Worm (Caenorhabditis elegans): ENCODE data around the gene nhr-105.

The nhr-105 gene

DNA sequence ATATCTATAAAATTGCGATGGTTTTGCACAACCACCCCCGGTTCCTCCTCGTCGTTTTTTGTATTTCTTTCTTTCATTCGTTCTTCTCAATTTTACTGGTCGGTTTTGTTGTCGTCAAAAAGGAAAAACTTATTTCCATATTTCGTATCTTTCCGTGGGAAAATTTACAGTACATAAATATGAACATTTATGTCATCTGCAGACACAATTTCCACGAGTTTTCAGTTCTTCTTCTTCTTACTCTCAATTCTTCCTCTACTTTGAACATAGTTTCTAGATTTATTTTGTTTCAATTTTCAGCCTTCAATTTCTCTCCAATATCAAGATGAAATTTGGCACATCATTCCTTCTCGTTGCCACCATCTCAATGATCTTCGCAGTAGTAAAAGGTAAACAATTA is 31.3 kb downstream of the nhr-105 start, which contains the start of gene Y43B11AR.1:
Gene Y43B11AR.1 (plus strand): TSS at position 301 of the 400 bp plus-strand sequence.
- TF ChIP-seq ama-1 (optimal IDR thresholded peaks at IDR 0.05), result no peak
- no peak for TF ChIP-seq B0310.2 (tag; optimal IDR thresholded peaks at IDR 0.05)
- no peak for TF ChIP-seq ets-7 (tag; optimal IDR thresholded peaks at IDR 0.05)
- no peak for TF ChIP-seq F13C5.2 (tag; optimal IDR thresholded peaks at IDR 0.05)
- no peak for TF ChIP-seq aly-1 (tag; optimal IDR thresholded peaks at IDR 0.05)
- TF ChIP-seq ceh-36 (tag; optimal IDR thresholded peaks at IDR 0.05), result no peak
- no peak for TF ChIP-seq tbx-37 (GFP tag; conservative IDR thresholded peaks at IDR 0.05)
- no peak for TF ChIP-seq hmbx-1 (tag; optimal IDR thresholded peaks at IDR 0.05)
- TF ChIP-seq tra-4 (tag; optimal IDR thresholded peaks at IDR 0.05), result no peak
- TF ChIP-seq tbx-11 (GFP tag; IDR thresholded peaks at IDR 0.05), result no peak
- TF ChIP-seq ceh-13 (GFP tag; optimal IDR thresholded peaks at IDR 0.05), result no peak
- no peak for TF ChIP-seq flt-1 (GFP tag; IDR thresholded peaks at IDR 0.05)
- TF ChIP-seq sea-1 (GFP tag; conservative IDR thresholded peaks at IDR 0.05), result no peak
- TF ChIP-seq pes-1 (GFP tag; IDR thresholded peaks at IDR 0.05), result no peak
- no peak for TF ChIP-seq scrt-1 (GFP tag; IDR thresholded peaks at IDR 0.05)

DNA sequence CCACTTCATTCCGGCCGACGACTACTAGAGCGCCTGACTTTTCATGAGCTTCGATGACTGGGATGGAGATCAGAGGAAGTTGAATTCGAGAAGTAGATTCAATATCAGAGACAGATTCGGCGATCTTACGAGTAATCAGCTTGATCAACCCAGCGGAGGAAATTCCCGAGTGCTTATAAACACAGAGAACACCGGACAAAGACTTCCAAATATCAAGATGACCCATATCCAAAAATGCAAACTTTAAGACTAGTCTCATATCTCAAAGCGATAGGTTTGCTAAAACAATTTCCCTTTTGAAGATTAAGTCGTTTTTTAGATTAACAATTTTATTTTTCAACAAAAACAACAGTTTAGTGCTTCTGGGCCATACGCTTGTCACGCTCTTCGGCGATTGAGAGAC is 33.4 kb downstream of the nhr-105 start, which contains the start of gene Y43B11AR.3:
Gene Y43B11AR.3 (minus strand): TSS at position 335 of the 403 bp plus-strand sequence.
- TF ChIP-seq ceh-13 (GFP tag; optimal IDR thresholded peaks at IDR 0.05), result no peak
- no peak for TF ChIP-seq tbx-11 (GFP tag; IDR thresholded peaks at IDR 0.05)
- TF ChIP-seq pes-1 (GFP tag; IDR thresholded peaks at IDR 0.05), result no peak
- TF ChIP-seq aly-1 (tag; optimal IDR thresholded peaks at IDR 0.05), result no peak
- TF ChIP-seq tbx-37 (GFP tag; conservative IDR thresholded peaks at IDR 0.05), result no peak
- no peak for TF ChIP-seq hmg-4 (GFP tag; optimal IDR thresholded peaks at IDR 0.05)
- TF ChIP-seq F13C5.2 (tag; optimal IDR thresholded peaks at IDR 0.05), result no peak
- TF ChIP-seq scrt-1 (GFP tag; IDR thresholded peaks at IDR 0.05), result no peak
- no peak for TF ChIP-seq hnd-1 (tag; optimal IDR thresholded peaks at IDR 0.05)
- TF ChIP-seq flt-1 (GFP tag; IDR thresholded peaks at IDR 0.05), result no peak
- no peak for TF ChIP-seq hmbx-1 (tag; optimal IDR thresholded peaks at IDR 0.05)
- TF ChIP-seq sea-1 (GFP tag; conservative IDR thresholded peaks at IDR 0.05), result no peak
- no peak for TF ChIP-seq ets-7 (tag; optimal IDR thresholded peaks at IDR 0.05)
- no peak for TF ChIP-seq tra-4 (tag; optimal IDR thresholded peaks at IDR 0.05)
- no peak for TF ChIP-seq ama-1 (optimal IDR thresholded peaks at IDR 0.05)

DNA sequence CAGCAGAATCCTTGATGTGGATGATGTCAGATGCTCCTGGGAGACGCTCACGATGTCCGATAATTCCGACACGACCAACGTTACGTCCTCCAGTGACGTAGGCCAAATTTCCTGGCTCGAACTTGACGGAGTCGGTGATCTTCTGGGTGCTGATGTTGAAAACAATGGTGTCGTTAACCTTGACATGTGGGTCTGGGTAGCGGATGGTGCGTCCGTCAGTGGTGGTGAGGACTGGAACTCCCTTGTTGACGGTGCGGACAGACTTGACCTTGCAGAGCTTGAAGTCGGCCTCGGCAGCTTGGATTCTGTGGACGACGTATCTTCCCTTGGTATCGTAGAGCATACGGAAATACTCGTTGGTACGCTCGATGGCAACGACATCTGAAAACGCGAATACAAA is 34.0 kb downstream of the nhr-105 start:
- TF ChIP-seq ama-1 (optimal IDR thresholded peaks at IDR 0.05), result no peak
- TF ChIP-seq ceh-13 (GFP tag; optimal IDR thresholded peaks at IDR 0.05), result no peak
- TF ChIP-seq hnd-1 (tag; optimal IDR thresholded peaks at IDR 0.05), result no peak
- no peak for TF ChIP-seq tbx-37 (GFP tag; conservative IDR thresholded peaks at IDR 0.05)
- no peak for TF ChIP-seq F13C5.2 (tag; optimal IDR thresholded peaks at IDR 0.05)
- no peak for TF ChIP-seq hmg-4 (GFP tag; optimal IDR thresholded peaks at IDR 0.05)
- no peak for TF ChIP-seq flt-1 (GFP tag; IDR thresholded peaks at IDR 0.05)
- TF ChIP-seq tra-4 (tag; optimal IDR thresholded peaks at IDR 0.05), result no peak
- no peak for TF ChIP-seq tbx-11 (GFP tag; IDR thresholded peaks at IDR 0.05)

- TF ChIP-seq hmg-4 (GFP tag; optimal IDR thresholded peaks at IDR 0.05), result peak; percentile 38
- TF ChIP-seq flt-1 (GFP tag; IDR thresholded peaks at IDR 0.05), result no peak
- peak; percentile 14 for TF ChIP-seq hmbx-1 (tag; optimal IDR thresholded peaks at IDR 0.05)
- TF ChIP-seq tra-4 (tag; optimal IDR thresholded peaks at IDR 0.05), result no peak
- TF ChIP-seq sea-1 (GFP tag; conservative IDR thresholded peaks at IDR 0.05), result no peak
- peak; percentile 86 for TF ChIP-seq F13C5.2 (tag; optimal IDR thresholded peaks at IDR 0.05)
- TF ChIP-seq hnd-1 (tag; optimal IDR thresholded peaks at IDR 0.05), result no peak
- peak; percentile 36; the same call in 1 of the 2 replicates for TF ChIP-seq tbx-37 (GFP tag; conservative IDR thresholded peaks at IDR 0.05)
- no peak for TF ChIP-seq tbx-11 (GFP tag; IDR thresholded peaks at IDR 0.05)
- TF ChIP-seq ceh-13 (GFP tag; optimal IDR thresholded peaks at IDR 0.05), result no peak
- TF ChIP-seq B0310.2 (tag; optimal IDR thresholded peaks at IDR 0.05), result no peak
- no peak for TF ChIP-seq ama-1 (optimal IDR thresholded peaks at IDR 0.05)
- no peak for TF ChIP-seq ceh-36 (tag; optimal IDR thresholded peaks at IDR 0.05)
- no peak for TF ChIP-seq aly-1 (tag; optimal IDR thresholded peaks at IDR 0.05)
- no peak for TF ChIP-seq pes-1 (GFP tag; IDR thresholded peaks at IDR 0.05)
- TF ChIP-seq scrt-1 (GFP tag; IDR thresholded peaks at IDR 0.05), result no peak
Measured at ce11 chrIV:7084632-7085160, 34.7 kb downstream of the nhr-105 start, which contains the start of gene rps-4. rps-4 (minus strand) TSS chrIV:7084682.

DNA sequence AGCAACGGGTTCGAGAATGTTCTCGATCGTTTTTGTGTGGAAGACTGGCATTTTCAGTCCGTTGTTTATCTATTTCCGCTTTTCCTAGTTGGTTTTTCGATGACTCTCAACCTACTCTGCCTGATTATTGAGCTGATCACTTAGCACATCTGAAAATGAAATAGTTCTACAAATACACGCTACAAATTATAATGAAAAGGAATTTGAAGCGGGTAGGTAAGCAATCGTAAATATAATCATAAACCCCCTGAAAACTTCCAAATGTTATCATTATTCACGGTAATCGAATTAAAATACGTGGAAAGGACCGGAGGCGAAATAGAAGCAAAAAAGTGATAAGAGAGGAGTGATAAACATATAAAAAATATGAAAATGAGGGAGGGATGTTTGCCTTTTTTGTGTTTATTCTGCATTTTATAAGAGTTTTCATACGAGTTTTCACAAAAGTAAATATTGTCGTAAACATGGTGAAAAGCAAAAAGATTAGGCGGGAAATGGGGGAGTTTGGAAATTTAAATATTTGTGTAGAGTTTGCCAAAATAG is 44.3 kb downstream of the nhr-105 start, which contains the start of gene deb-1:
Gene deb-1 (minus strand): TSS at position 51 of the 543 bp plus-strand sequence.
- TF ChIP-seq tbx-11 (GFP tag; IDR thresholded peaks at IDR 0.05), result no peak
- TF ChIP-seq sea-1 (GFP tag; conservative IDR thresholded peaks at IDR 0.05), result no peak
- no peak for TF ChIP-seq hnd-1 (tag; optimal IDR thresholded peaks at IDR 0.05)
- no peak for TF ChIP-seq ama-1 (optimal IDR thresholded peaks at IDR 0.05)
- TF ChIP-seq aly-1 (tag; optimal IDR thresholded peaks at IDR 0.05), result no peak
- no peak for TF ChIP-seq F13C5.2 (tag; optimal IDR thresholded peaks at IDR 0.05)
- TF ChIP-seq pes-1 (GFP tag; IDR thresholded peaks at IDR 0.05), result no peak
- TF ChIP-seq ceh-13 (GFP tag; optimal IDR thresholded peaks at IDR 0.05), result no peak
- no peak for TF ChIP-seq tra-4 (tag; optimal IDR thresholded peaks at IDR 0.05)
- TF ChIP-seq flt-1 (GFP tag; IDR thresholded peaks at IDR 0.05), result no peak
- TF ChIP-seq hmbx-1 (tag; optimal IDR thresholded peaks at IDR 0.05), result no peak
- TF ChIP-seq ceh-36 (tag; optimal IDR thresholded peaks at IDR 0.05), result no peak
- TF ChIP-seq ets-7 (tag; optimal IDR thresholded peaks at IDR 0.05), result no peak
- no peak for TF ChIP-seq tbx-37 (GFP tag; conservative IDR thresholded peaks at IDR 0.05)
- no peak for TF ChIP-seq scrt-1 (GFP tag; IDR thresholded peaks at IDR 0.05)
- no peak for TF ChIP-seq hmg-4 (GFP tag; optimal IDR thresholded peaks at IDR 0.05)
- TF ChIP-seq B0310.2 (tag; optimal IDR thresholded peaks at IDR 0.05), result no peak

ce11 chrIV:7095396-7095964 is 45.5 kb downstream of the nhr-105 start:
- no peak for TF ChIP-seq tbx-11 (GFP tag; IDR thresholded peaks at IDR 0.05)
- TF ChIP-seq sea-1 (GFP tag; conservative IDR thresholded peaks at IDR 0.05), result no peak
- TF ChIP-seq hmbx-1 (tag; optimal IDR thresholded peaks at IDR 0.05), result no peak
- no peak for TF ChIP-seq F13C5.2 (tag; optimal IDR thresholded peaks at IDR 0.05)
- TF ChIP-seq ets-7 (tag; optimal IDR thresholded peaks at IDR 0.05), result no peak
- TF ChIP-seq pes-1 (GFP tag; IDR thresholded peaks at IDR 0.05), result no peak
- TF ChIP-seq B0310.2 (tag; optimal IDR thresholded peaks at IDR 0.05), result no peak
- TF ChIP-seq ama-1 (optimal IDR thresholded peaks at IDR 0.05), result no peak
- TF ChIP-seq flt-1 (GFP tag; IDR thresholded peaks at IDR 0.05), result no peak
- no peak for TF ChIP-seq aly-1 (tag; optimal IDR thresholded peaks at IDR 0.05)
- TF ChIP-seq scrt-1 (GFP tag; IDR thresholded peaks at IDR 0.05), result no peak
- no peak for TF ChIP-seq ceh-36 (tag; optimal IDR thresholded peaks at IDR 0.05)
- no peak for TF ChIP-seq hmg-4 (GFP tag; optimal IDR thresholded peaks at IDR 0.05)

Measured in whole organism, early embryonic.